Fruit fly (Drosophila melanogaster): ENCODE data around the gene Fer3HCH.

DNA sequence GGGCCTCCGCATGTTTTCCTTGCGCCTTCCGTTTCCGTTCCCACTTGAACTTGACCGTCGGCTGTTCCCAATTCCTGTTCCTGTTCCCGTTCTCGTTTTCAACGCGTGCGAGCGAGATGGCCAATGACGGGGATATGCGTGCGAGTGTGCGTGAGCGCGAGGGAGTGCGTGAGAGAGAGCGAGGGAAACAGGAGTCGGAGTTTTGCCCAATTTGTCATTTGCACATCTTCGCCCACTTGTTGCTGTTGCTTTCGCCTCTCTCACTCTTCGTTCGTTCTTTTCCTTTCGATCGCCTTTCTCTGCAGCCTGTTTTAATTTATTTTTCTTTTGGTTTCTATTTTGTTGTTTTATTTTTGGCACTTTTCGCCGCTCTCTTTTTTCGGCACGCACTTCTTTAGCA lies 3.8 kb upstream of the Fer3HCH start:
- no peak for TF ChIP-seq CG8478 (optimal IDR thresholded peaks at IDR 0.05)
- no peak for TF ChIP-seq CTCF (optimal IDR thresholded peaks at IDR 0.05)
